Comparison of ENCODE assay signal across 1 fruit fly cellular context in the genomic region with DNA sequence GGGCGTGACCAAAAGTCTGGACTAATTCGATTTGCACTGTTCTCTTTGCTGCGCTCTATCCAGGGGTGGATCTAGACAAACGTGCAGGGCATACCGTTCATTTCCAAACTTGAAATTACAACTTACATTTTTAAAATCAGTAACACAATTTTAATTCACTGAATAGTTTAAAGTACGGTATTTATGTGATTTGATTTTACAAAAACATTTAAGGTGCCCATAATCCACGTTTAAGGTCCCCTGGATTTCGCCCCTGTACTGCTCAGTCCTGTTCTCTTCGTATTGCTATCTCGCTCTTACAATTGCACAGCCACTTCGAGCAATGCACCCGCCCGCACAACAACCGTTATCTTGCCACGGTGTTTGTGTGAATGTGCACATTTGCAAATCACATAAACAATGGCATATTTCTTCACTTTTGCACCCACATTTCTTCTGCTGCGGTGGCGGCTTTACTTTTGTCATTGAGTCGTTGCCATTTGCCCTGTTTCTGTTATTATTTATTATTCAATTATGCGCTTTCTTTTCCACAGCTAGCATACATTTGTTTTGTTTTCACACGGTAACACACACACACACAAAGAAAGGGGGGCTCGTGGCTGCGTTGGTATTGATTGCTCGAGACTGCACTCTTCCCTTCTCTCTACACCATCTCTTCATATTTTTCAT.
TF ChIP-seq lines count a peak whose summit lies in the region.

No protein-coding gene starts in this region.

TF ChIP-seq in whole organism, embryonic, 481 proteins besides CTCF, POLR2A, EP300 and RAD21 (continued from another document and continues in another):
- TF ChIP-seq tll (GFP tag; optimal IDR thresholded peaks at IDR 0.05; lab: Kevin White, UChicago) = peak in 1 of 2 experiments; percentile 34
- peak; percentile 82 for TF ChIP-seq cg (GFP tag; optimal IDR thresholded peaks at IDR 0.05; lab: Kevin White, UChicago)
- peak; percentile 77 for TF ChIP-seq CG30403 (GFP tag; optimal IDR thresholded peaks at IDR 0.05; lab: Kevin White, UChicago)
- TF ChIP-seq dmrt99B (tag; optimal IDR thresholded peaks at IDR 0.05; lab: Kevin White, UChicago) = peak; percentile 85
- TF ChIP-seq CG42726 (GFP tag; IDR thresholded peaks at IDR 0.05; lab: Robert Waterston, UW; ENCODE audit: partially characterized antibody) = no peak; the same call in 1 of the 2 replicates
- peak; percentile 85 for TF ChIP-seq CG14710 (tag; optimal IDR thresholded peaks at IDR 0.05; lab: Kevin White, UChicago)
- TF ChIP-seq fu2 (GFP tag; optimal IDR thresholded peaks at IDR 0.05; lab: Kevin White, UChicago) = peak; percentile 13
- TF ChIP-seq Awh (GFP tag; IDR thresholded peaks at IDR 0.05; lab: Robert Waterston, UW) = peak; percentile 71; the same call in 1 of the 2 replicates
- no peak for TF ChIP-seq lov (optimal IDR thresholded peaks at IDR 0.05; lab: Kevin White, UChicago)
- TF ChIP-seq lov (GFP tag; IDR thresholded peaks at IDR 0.05; lab: Robert Waterston, UW) = peak; percentile 72; the same call in 2 of the 3 replicates
- peak; percentile 53 for TF ChIP-seq Mes4 (GFP tag; optimal IDR thresholded peaks at IDR 0.05; lab: Kevin White, UChicago)
- TF ChIP-seq Atf6 (GFP tag; IDR thresholded peaks at IDR 0.05; lab: Robert Waterston, UW) = 0 out of 2 replicates have a peak, but pooled peaks have one; percentile 34
- TF ChIP-seq tio (GFP tag; optimal IDR thresholded peaks at IDR 0.05; lab: Kevin White, UChicago) = peak; percentile 20
- TF ChIP-seq TFAM (GFP tag; optimal IDR thresholded peaks at IDR 0.05; lab: Kevin White, UChicago) = peak; percentile 33
- peak; percentile 11 for TF ChIP-seq sqz (GFP tag; optimal IDR thresholded peaks at IDR 0.05; lab: Kevin White, UChicago)
- TF ChIP-seq CG6854 (GFP tag; optimal IDR thresholded peaks at IDR 0.05; lab: Kevin White, UChicago) = peak; percentile 32
- TF ChIP-seq CG3407 (GFP tag; optimal IDR thresholded peaks at IDR 0.05; lab: Kevin White, UChicago) = peak; percentile 56
- TF ChIP-seq CG7928 (GFP tag; optimal IDR thresholded peaks at IDR 0.05; lab: Kevin White, UChicago) = no peak
- TF ChIP-seq CG8944 (GFP tag; optimal IDR thresholded peaks at IDR 0.05; lab: Kevin White, UChicago) = peak; percentile 79
- peak; percentile 12 for TF ChIP-seq CG1832 (GFP tag; optimal IDR thresholded peaks at IDR 0.05; lab: Kevin White, UChicago)
- 0 out of 2 replicates have a peak, but pooled peaks have one; percentile 21 for TF ChIP-seq Oaz (GFP tag; IDR thresholded peaks at IDR 0.05; lab: Robert Waterston, UW)
- TF ChIP-seq Jarid2 (GFP tag; optimal IDR thresholded peaks at IDR 0.05; lab: Kevin White, UChicago) = peak; percentile 44
- TF ChIP-seq CHES-1-like (GFP tag; optimal IDR thresholded peaks at IDR 0.05; lab: Kevin White, UChicago) = peak; percentile 69
- TF ChIP-seq shn (GFP tag; optimal IDR thresholded peaks at IDR 0.05; lab: Kevin White, UChicago) = peak; percentile 59
- no peak for TF ChIP-seq Gsc (GFP tag; IDR thresholded peaks at IDR 0.05; lab: Robert Waterston, UW)
- TF ChIP-seq D19B (GFP tag; optimal IDR thresholded peaks at IDR 0.05; lab: Kevin White, UChicago) = no peak
- no peak for TF ChIP-seq Hand (GFP tag; optimal IDR thresholded peaks at IDR 0.05; lab: Kevin White, UChicago)
- TF ChIP-seq CG11456 (GFP tag; IDR thresholded peaks at IDR 0.05; lab: Robert Waterston, UW) = peak; percentile 56; the same call in 1 of the 3 replicates
- TF ChIP-seq corto (GFP tag; optimal IDR thresholded peaks at IDR 0.05; lab: Kevin White, UChicago) = peak; percentile 88
- TF ChIP-seq luna (GFP tag; optimal IDR thresholded peaks at IDR 0.05; lab: Kevin White, UChicago) = no peak
- TF ChIP-seq sna (GFP tag; IDR thresholded peaks at IDR 0.05; lab: Robert Waterston, UW; ENCODE audit: partially characterized antibody) = no peak
- no peak for TF ChIP-seq sima (GFP tag; optimal IDR thresholded peaks at IDR 0.05; lab: Kevin White, UChicago)
- TF ChIP-seq Max (GFP tag; optimal IDR thresholded peaks at IDR 0.05; lab: Kevin White, UChicago) = peak; percentile 70
- TF ChIP-seq Lhr (GFP tag; optimal IDR thresholded peaks at IDR 0.05; lab: Kevin White, UChicago) = no peak
- TF ChIP-seq tup (GFP tag; optimal IDR thresholded peaks at IDR 0.05; lab: Kevin White, UChicago) = peak; percentile 43
- peak; percentile 83 for TF ChIP-seq CG9727 (GFP tag; optimal IDR thresholded peaks at IDR 0.05; lab: Kevin White, UChicago)
- TF ChIP-seq CG2116 (GFP tag; optimal IDR thresholded peaks at IDR 0.05; lab: Kevin White, UChicago) = peak; percentile 9
- peak; percentile 52 for TF ChIP-seq HmgZ (tag; optimal IDR thresholded peaks at IDR 0.05; lab: Kevin White, UChicago)
- peak; percentile 73; the same call in 1 of the 2 replicates for TF ChIP-seq ranshi (GFP tag; IDR thresholded peaks at IDR 0.05; lab: Robert Waterston, UW)
- peak; percentile 5 for TF ChIP-seq grn (GFP tag; optimal IDR thresholded peaks at IDR 0.05; lab: Kevin White, UChicago)
- peak; percentile 27 for TF ChIP-seq Fer1 (GFP tag; optimal IDR thresholded peaks at IDR 0.05; lab: Kevin White, UChicago)
- peak; percentile 77 for TF ChIP-seq HLH3B (GFP tag; IDR thresholded peaks at IDR 0.05; lab: Robert Waterston, UW)
- peak; percentile 72 for TF ChIP-seq CG1529 (GFP tag; optimal IDR thresholded peaks at IDR 0.05; lab: Kevin White, UChicago)
- TF ChIP-seq Atf-2 (GFP tag; optimal IDR thresholded peaks at IDR 0.05; lab: Kevin White, UChicago) = peak; percentile 66
- no peak for TF ChIP-seq cad (GFP tag; optimal IDR thresholded peaks at IDR 0.05; lab: Kevin White, UChicago)
- peak; percentile 70 for TF ChIP-seq Spps (tag; optimal IDR thresholded peaks at IDR 0.05; lab: Kevin White, UChicago)
- peak; percentile 57 for TF ChIP-seq Six4 (GFP tag; optimal IDR thresholded peaks at IDR 0.05; lab: Kevin White, UChicago)
- peak; percentile 33 for TF ChIP-seq CG5180 (GFP tag; optimal IDR thresholded peaks at IDR 0.05; lab: Kevin White, UChicago)
- TF ChIP-seq tin (GFP tag; optimal IDR thresholded peaks at IDR 0.05; lab: Kevin White, UChicago) = peak; percentile 80
- no peak for TF ChIP-seq gcm2 (GFP tag; optimal IDR thresholded peaks at IDR 0.05; lab: Kevin White, UChicago)
- peak; percentile 96 for TF ChIP-seq lbe (GFP tag; optimal IDR thresholded peaks at IDR 0.05; lab: Kevin White, UChicago)
- TF ChIP-seq ttk (GFP tag; IDR thresholded peaks at IDR 0.05; lab: Robert Waterston, UW) = peak; percentile 59; the same call in 1 of the 2 replicates
- peak; percentile 82 for TF ChIP-seq sisA (GFP tag; IDR thresholded peaks at IDR 0.05; lab: Robert Waterston, UW)
- peak; percentile 49 for TF ChIP-seq run (tag; optimal IDR thresholded peaks at IDR 0.05; lab: Kevin White, UChicago)
- TF ChIP-seq CG6683 (GFP tag; optimal IDR thresholded peaks at IDR 0.05; lab: Kevin White, UChicago) = no peak
- peak; percentile 70 for TF ChIP-seq CG12236 (GFP tag; optimal IDR thresholded peaks at IDR 0.05; lab: Kevin White, UChicago)
- no peak for TF ChIP-seq Doc2 (GFP tag; IDR thresholded peaks at IDR 0.05; lab: Robert Waterston, UW)
- TF ChIP-seq Vsx1 (GFP tag; optimal IDR thresholded peaks at IDR 0.05; lab: Kevin White, UChicago) = no peak
- peak; percentile 37 for TF ChIP-seq CG8089 (GFP tag; optimal IDR thresholded peaks at IDR 0.05; lab: Kevin White, UChicago)
- TF ChIP-seq CG10979 (tag; optimal IDR thresholded peaks at IDR 0.05; lab: Kevin White, UChicago) = peak; percentile 91
- peak; percentile 41; the same call in 1 of the 2 replicates for TF ChIP-seq CG10321 (GFP tag; IDR thresholded peaks at IDR 0.05; lab: Robert Waterston, UW)
- peak; percentile 59 for TF ChIP-seq org-1 (GFP tag; optimal IDR thresholded peaks at IDR 0.05; lab: Kevin White, UChicago)
- no peak for TF ChIP-seq CG14860 (GFP tag; IDR thresholded peaks at IDR 0.05; lab: Robert Waterston, UW; ENCODE audit: partially characterized antibody)
- TF ChIP-seq row (GFP tag; IDR thresholded peaks at IDR 0.05; lab: Robert Waterston, UW) = peak; percentile 89
- TF ChIP-seq Hr78 (GFP tag; optimal IDR thresholded peaks at IDR 0.05; lab: Kevin White, UChicago) = peak in 1 of 2 experiments; percentile 30
- TF ChIP-seq nom (GFP tag; optimal IDR thresholded peaks at IDR 0.05; lab: Kevin White, UChicago) = peak; percentile 96
- peak; percentile 32 for TF ChIP-seq ERR (GFP tag; optimal IDR thresholded peaks at IDR 0.05; lab: Kevin White, UChicago)
- no peak for TF ChIP-seq CG5953 (GFP tag; IDR thresholded peaks at IDR 0.05; lab: Robert Waterston, UW)
- no peak for TF ChIP-seq Rx (GFP tag; IDR thresholded peaks at IDR 0.05; lab: Robert Waterston, UW)
- peak; percentile 89 for TF ChIP-seq CG18262 (tag; optimal IDR thresholded peaks at IDR 0.05; lab: Kevin White, UChicago)
- peak; percentile 71 for TF ChIP-seq CG8388 (GFP tag; optimal IDR thresholded peaks at IDR 0.05; lab: Kevin White, UChicago)
- peak; percentile 31 for TF ChIP-seq her (GFP tag; optimal IDR thresholded peaks at IDR 0.05; lab: Kevin White, UChicago)
- peak; percentile 50 for TF ChIP-seq fd64A (GFP tag; optimal IDR thresholded peaks at IDR 0.05; lab: Kevin White, UChicago)
- TF ChIP-seq mam (GFP tag; optimal IDR thresholded peaks at IDR 0.05; lab: Kevin White, UChicago) = peak; percentile 68
- peak; percentile 94 for TF ChIP-seq dmrt11E (tag; optimal IDR thresholded peaks at IDR 0.05; lab: Kevin White, UChicago)
- TF ChIP-seq Mad (GFP tag; optimal IDR thresholded peaks at IDR 0.05; lab: Kevin White, UChicago) = peak; percentile 67
- TF ChIP-seq CG10959 (GFP tag; IDR thresholded peaks at IDR 0.05; lab: Robert Waterston, UW) = peak; percentile 92
- no peak for TF ChIP-seq mirr (GFP tag; optimal IDR thresholded peaks at IDR 0.05; lab: Kevin White, UChicago)
- peak; percentile 31 for TF ChIP-seq zfh2 (GFP tag; optimal IDR thresholded peaks at IDR 0.05; lab: Kevin White, UChicago)
- peak; percentile 84 for TF ChIP-seq croc (GFP tag; conservative IDR thresholded peaks at IDR 0.05; lab: Robert Waterston, UW)
- peak; percentile 75 for TF ChIP-seq Gug (GFP tag; IDR thresholded peaks at IDR 0.05; lab: Robert Waterston, UW)
- TF ChIP-seq Dek (tag; optimal IDR thresholded peaks at IDR 0.05; lab: Kevin White, UChicago) = peak; percentile 6
- TF ChIP-seq jing (GFP tag; optimal IDR thresholded peaks at IDR 0.05; lab: Kevin White, UChicago) = peak; percentile 60
- peak; percentile 76 for TF ChIP-seq CG6272 (GFP tag; IDR thresholded peaks at IDR 0.05; lab: Robert Waterston, UW)
- no peak for TF ChIP-seq zen2 (GFP tag; IDR thresholded peaks at IDR 0.05; lab: Robert Waterston, UW; ENCODE audit: partially characterized antibody)
- TF ChIP-seq CG12155 (GFP tag; optimal IDR thresholded peaks at IDR 0.05; lab: Kevin White, UChicago) = peak; percentile 60
- TF ChIP-seq fru (optimal IDR thresholded peaks at IDR 0.05; lab: Kevin White, UChicago) = no peak
- peak; percentile 74 for TF ChIP-seq trem (tag; optimal IDR thresholded peaks at IDR 0.05; lab: Kevin White, UChicago)
- no peak for TF ChIP-seq CG15514 (GFP tag; optimal IDR thresholded peaks at IDR 0.05; lab: Kevin White, UChicago)
- no peak for TF ChIP-seq hb (GFP tag; IDR thresholded peaks at IDR 0.05; lab: Robert Waterston, UW; ENCODE audit: partially characterized antibody)
- TF ChIP-seq btn (GFP tag; optimal IDR thresholded peaks at IDR 0.05; lab: Kevin White, UChicago) = peak; percentile 79
- TF ChIP-seq kni (GFP tag; optimal IDR thresholded peaks at IDR 0.05; lab: Kevin White, UChicago) = no peak
- TF ChIP-seq ssp (GFP tag; IDR thresholded peaks at IDR 0.05; lab: Robert Waterston, UW) = peak; percentile 66
- TF ChIP-seq ro (GFP tag; IDR thresholded peaks at IDR 0.05; lab: Robert Waterston, UW) = peak; percentile 50; the same call in 1 of the 2 replicates
- TF ChIP-seq lola (GFP tag; optimal IDR thresholded peaks at IDR 0.05; lab: Kevin White, UChicago) = peak in 1 of 3 experiments; percentile 92
- peak; percentile 81 for TF ChIP-seq Xbp1 (GFP tag; optimal IDR thresholded peaks at IDR 0.05; lab: Kevin White, UChicago)
- TF ChIP-seq jumu (GFP tag; optimal IDR thresholded peaks at IDR 0.05; lab: Kevin White, UChicago) = peak; percentile 72
- peak; percentile 45 for TF ChIP-seq CG12942 (GFP tag; optimal IDR thresholded peaks at IDR 0.05; lab: Kevin White, UChicago)
- TF ChIP-seq Kr (GFP tag; optimal IDR thresholded peaks at IDR 0.05; lab: Kevin White, UChicago) = no peak
- TF ChIP-seq Dbx (GFP tag; IDR thresholded peaks at IDR 0.05; lab: Robert Waterston, UW) = 0 out of 3 replicates have a peak, but pooled peaks have one; percentile 40
- peak; percentile 50 for TF ChIP-seq CG10654 (GFP tag; optimal IDR thresholded peaks at IDR 0.05; lab: Kevin White, UChicago)
- TF ChIP-seq CG1647 (GFP tag; optimal IDR thresholded peaks at IDR 0.05; lab: Kevin White, UChicago) = peak; percentile 65
- peak; percentile 27 for TF ChIP-seq CG12104 (GFP tag; optimal IDR thresholded peaks at IDR 0.05; lab: Kevin White, UChicago)
- TF ChIP-seq Side (GFP tag; optimal IDR thresholded peaks at IDR 0.05; lab: Kevin White, UChicago) = peak; percentile 73
- peak; percentile 46 for TF ChIP-seq gt (GFP tag; IDR thresholded peaks at IDR 0.05; lab: Robert Waterston, UW)
- peak; percentile 40; the same call in 1 of the 2 replicates for TF ChIP-seq CG1024 (GFP tag; IDR thresholded peaks at IDR 0.05; lab: Robert Waterston, UW)
- TF ChIP-seq HLH54F (GFP tag; optimal IDR thresholded peaks at IDR 0.05; lab: Kevin White, UChicago) = peak; percentile 60
- peak; percentile 28 for TF ChIP-seq CG4617 (GFP tag; optimal IDR thresholded peaks at IDR 0.05; lab: Kevin White, UChicago; ENCODE audit: borderline replicate concordance)
- peak; percentile 56 for TF ChIP-seq ewg (GFP tag; optimal IDR thresholded peaks at IDR 0.05; lab: Kevin White, UChicago)
- TF ChIP-seq scrt (GFP tag; optimal IDR thresholded peaks at IDR 0.05; lab: Kevin White, UChicago) = peak; percentile 32
- no peak for TF ChIP-seq yki (optimal IDR thresholded peaks at IDR 0.05; lab: Kevin White, UChicago)
- peak; percentile 55; the same call in 1 of the 2 replicates for TF ChIP-seq Rfx (GFP tag; IDR thresholded peaks at IDR 0.05; lab: Robert Waterston, UW)
- no peak for TF ChIP-seq Dref (GFP tag; IDR thresholded peaks at IDR 0.05; lab: Robert Waterston, UW)
- TF ChIP-seq CG4360 (GFP tag; IDR thresholded peaks at IDR 0.05; lab: Robert Waterston, UW) = 0 out of 2 replicates have a peak, but pooled peaks have one; percentile 44
- TF ChIP-seq Ssrp (tag; optimal IDR thresholded peaks at IDR 0.05; lab: Kevin White, UChicago) = peak; percentile 76
- TF ChIP-seq CG10565 (GFP tag; optimal IDR thresholded peaks at IDR 0.05; lab: Kevin White, UChicago) = peak; percentile 42
- TF ChIP-seq eyg (GFP tag; optimal IDR thresholded peaks at IDR 0.05; lab: Kevin White, UChicago) = peak; percentile 22
- no peak for TF ChIP-seq CG13287 (GFP tag; IDR thresholded peaks at IDR 0.05; lab: Robert Waterston, UW; ENCODE audit: partially characterized antibody)
- no peak for TF ChIP-seq CG13894 (tag; optimal IDR thresholded peaks at IDR 0.05; lab: Kevin White, UChicago)
- peak; percentile 76 for TF ChIP-seq Optix (GFP tag; IDR thresholded peaks at IDR 0.05; lab: Robert Waterston, UW)
